Fruit fly (Drosophila melanogaster): Measurements from ENCODE around the gene CtsB.

Gene CtsB

dm6 chrX:13764397-13765119 is 17.4 kb downstream of the CtsB start (continued):
- TF ChIP-seq CG11696 (GFP tag; IDR thresholded peaks at IDR 0.05) = no peak
- TF ChIP-seq CG9215 (GFP tag; IDR thresholded peaks at IDR 0.05) = no peak
- no peak for TF ChIP-seq CG12942 (GFP tag; optimal IDR thresholded peaks at IDR 0.05)
- no peak for TF ChIP-seq CG4404 (GFP tag; IDR thresholded peaks at IDR 0.05)
- TF ChIP-seq CG4328 (GFP tag; optimal IDR thresholded peaks at IDR 0.05) = no peak
- peak; percentile 2 for TF ChIP-seq CG12155 (GFP tag; optimal IDR thresholded peaks at IDR 0.05)

- TF ChIP-seq chn (GFP tag; optimal IDR thresholded peaks at IDR 0.05) = peak; percentile 33
- TF ChIP-seq vvl (GFP tag; IDR thresholded peaks at IDR 0.05) = peak; percentile 83; the same call in 1 of the 2 replicates
- TF ChIP-seq unpg (GFP tag; optimal IDR thresholded peaks at IDR 0.05) = peak; percentile 65
- peak in 1 of 2 experiments; percentile 78 for TF ChIP-seq bsh (GFP tag; optimal IDR thresholded peaks at IDR 0.05)
- TF ChIP-seq Atf6 (GFP tag; IDR thresholded peaks at IDR 0.05) = peak; percentile 70; the same call in 1 of the 2 replicates
- TF ChIP-seq CG10267 (tag; optimal IDR thresholded peaks at IDR 0.05) = peak; percentile 66
- peak; percentile 66 for TF ChIP-seq rib (GFP tag; IDR thresholded peaks at IDR 0.05)
- TF ChIP-seq Lim3 (GFP tag; IDR thresholded peaks at IDR 0.05) = no peak
- peak; percentile 22; the same call in 1 of the 2 replicates for TF ChIP-seq amos (GFP tag; IDR thresholded peaks at IDR 0.05; ENCODE audit: partially characterized antibody)
- peak; percentile 72 for TF ChIP-seq Hsf (GFP tag; optimal IDR thresholded peaks at IDR 0.05)
- TF ChIP-seq CG30403 (GFP tag; optimal IDR thresholded peaks at IDR 0.05) = peak; percentile 90
- TF ChIP-seq Dp (GFP tag; optimal IDR thresholded peaks at IDR 0.05) = no peak
- TF ChIP-seq Nf-YC (tag; optimal IDR thresholded peaks at IDR 0.05) = peak; percentile 75
- TF ChIP-seq CG8944 (GFP tag; optimal IDR thresholded peaks at IDR 0.05) = no peak
- peak; percentile 90 for TF ChIP-seq phol (tag; optimal IDR thresholded peaks at IDR 0.05)
- peak; percentile 73 for TF ChIP-seq az2 (GFP tag; optimal IDR thresholded peaks at IDR 0.05)
- TF ChIP-seq CG31388 (GFP tag; optimal IDR thresholded peaks at IDR 0.05) = no peak
- peak; percentile 23 for TF ChIP-seq CG12071 (GFP tag; optimal IDR thresholded peaks at IDR 0.05)
- TF ChIP-seq Hmr (GFP tag; optimal IDR thresholded peaks at IDR 0.05) = peak; percentile 83
- TF ChIP-seq so (GFP tag; IDR thresholded peaks at IDR 0.05) = peak; percentile 62; the same call in 2 of the 3 replicates
- peak; percentile 72; the same call in 1 of the 2 replicates for TF ChIP-seq sisA (GFP tag; IDR thresholded peaks at IDR 0.05)
- TF ChIP-seq slp2 (GFP tag; optimal IDR thresholded peaks at IDR 0.05) = no peak
- TF ChIP-seq mam (GFP tag; optimal IDR thresholded peaks at IDR 0.05) = peak; percentile 40
- peak; percentile 21 for TF ChIP-seq ems (GFP tag; optimal IDR thresholded peaks at IDR 0.05)
- peak; percentile 81 for TF ChIP-seq CG9215 (GFP tag; IDR thresholded peaks at IDR 0.05)
- peak; percentile 62 for TF ChIP-seq Mad (GFP tag; optimal IDR thresholded peaks at IDR 0.05)
- no peak for TF ChIP-seq CTCF (GFP tag; optimal IDR thresholded peaks at IDR 0.05)
- no peak for TF ChIP-seq Hr78 (GFP tag; optimal IDR thresholded peaks at IDR 0.05)
- no peak for TF ChIP-seq shn (GFP tag; optimal IDR thresholded peaks at IDR 0.05)
- TF ChIP-seq oc (tag; optimal IDR thresholded peaks at IDR 0.05) = peak; percentile 63
- peak; percentile 22 for TF ChIP-seq HLH54F (GFP tag; optimal IDR thresholded peaks at IDR 0.05)
- TF ChIP-seq Ets97D (GFP tag; optimal IDR thresholded peaks at IDR 0.05) = no peak
- TF ChIP-seq ash1 (GFP tag; optimal IDR thresholded peaks at IDR 0.05) = no peak
- TF ChIP-seq ranshi (GFP tag; IDR thresholded peaks at IDR 0.05) = peak; percentile 65; the same call in 1 of the 2 replicates
- TF ChIP-seq CG2129 (GFP tag; IDR thresholded peaks at IDR 0.05; ENCODE audit: partially characterized antibody) = no peak
- peak; percentile 59 for TF ChIP-seq CG12155 (GFP tag; optimal IDR thresholded peaks at IDR 0.05)
- peak; percentile 37 for TF ChIP-seq bab2 (GFP tag; optimal IDR thresholded peaks at IDR 0.05)
- TF ChIP-seq HHEX (GFP tag; optimal IDR thresholded peaks at IDR 0.05) = peak; percentile 82
- TF ChIP-seq CG7372 (GFP tag; IDR thresholded peaks at IDR 0.05) = peak; percentile 68
- peak; percentile 85 for TF ChIP-seq CG2712 (tag; optimal IDR thresholded peaks at IDR 0.05)
- peak; percentile 58 for TF ChIP-seq Ada2b (GFP tag; IDR thresholded peaks at IDR 0.05)
- peak; percentile 78 for TF ChIP-seq lab (GFP tag; optimal IDR thresholded peaks at IDR 0.05)
- peak; percentile 84 for TF ChIP-seq CG7556 (GFP tag; optimal IDR thresholded peaks at IDR 0.05)
- peak; percentile 39 for TF ChIP-seq CG32772 (GFP tag; IDR thresholded peaks at IDR 0.05)
Observed at dm6 chrX:13762372-13762883, 19.5 kb downstream of the CtsB start, which contains the start of gene rdgB. Gene rdgB (plus strand): TSS chrX:13762752.
